Worm (Caenorhabditis elegans): ENCODE results near the gene K02C4.2.

DNA sequence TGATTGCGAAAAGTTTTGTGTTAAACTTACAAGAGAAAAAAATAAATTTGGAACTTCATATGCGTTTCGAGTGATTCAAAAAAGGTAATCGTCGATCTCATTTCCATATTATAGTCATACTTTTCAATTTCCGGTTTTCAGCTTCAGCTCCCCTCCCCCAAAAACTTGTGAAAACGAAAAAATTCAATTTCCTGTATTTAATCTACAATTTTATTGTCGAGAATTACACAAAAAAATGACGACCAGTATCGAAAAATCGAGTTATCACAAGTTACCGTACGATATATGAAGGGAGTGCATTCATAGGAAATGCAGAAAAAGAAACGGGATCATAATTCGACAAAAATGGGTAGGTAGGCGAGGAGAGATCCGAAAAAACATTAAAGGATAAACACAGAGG lies 36.5 kb downstream of the K02C4.2 start, which contains the start of gene lron-4:
- TF ChIP-seq snpc-3.4 (tag; optimal IDR thresholded peaks at IDR 0.05) = no peak
- no peak for TF ChIP-seq atf-7 (tag; optimal IDR thresholded peaks at IDR 0.05)

All from whole organism, young adult.